ENCODE assay signal across 4 fruit fly cellular contexts in genomic region chrX:5786559-5786958, dm6.
TF ChIP-seq lines count a peak whose summit lies in the region.

No protein-coding gene starts in this region.

- TF ChIP-seq CTCF in whole organism, embryonic (GFP tag; optimal IDR thresholded peaks at IDR 0.05; lab: Kevin White, UChicago), result no peak

TF ChIP-seq in whole organism, embryonic, 481 proteins besides CTCF, POLR2A, EP300 and RAD21 (continues in another document):
- peak; percentile 89 for TF ChIP-seq Drgx (GFP tag; IDR thresholded peaks at IDR 0.05; lab: Robert Waterston, UW)
- peak; percentile 75 for TF ChIP-seq Sox102F (GFP tag; optimal IDR thresholded peaks at IDR 0.05; lab: Kevin White, UChicago)
- no peak for TF ChIP-seq Gug (GFP tag; IDR thresholded peaks at IDR 0.05; lab: Robert Waterston, UW)
- TF ChIP-seq CG2712 (tag; optimal IDR thresholded peaks at IDR 0.05; lab: Kevin White, UChicago), result peak; percentile 53
- 0 out of 3 replicates have a peak, but pooled peaks have one; percentile 11 for TF ChIP-seq B-H1 (GFP tag; IDR thresholded peaks at IDR 0.05; lab: Robert Waterston, UW)
- TF ChIP-seq Oli (tag; optimal IDR thresholded peaks at IDR 0.05; lab: Kevin White, UChicago), result peak; percentile 52
- no peak for TF ChIP-seq prd (optimal IDR thresholded peaks at IDR 0.05; lab: Kevin White, UChicago)
- TF ChIP-seq prd (GFP tag; IDR thresholded peaks at IDR 0.05; lab: Robert Waterston, UW), result peak; percentile 26; the same call in 1 of the 3 replicates
- TF ChIP-seq E2f1 (GFP tag; IDR thresholded peaks at IDR 0.05; lab: Robert Waterston, UW), result no peak
- no peak for TF ChIP-seq CG9876 (GFP tag; optimal IDR thresholded peaks at IDR 0.05; lab: Kevin White, UChicago)
- TF ChIP-seq CG8924 (tag; optimal IDR thresholded peaks at IDR 0.05; lab: Kevin White, UChicago), result peak; percentile 48
- no peak for TF ChIP-seq vvl (GFP tag; IDR thresholded peaks at IDR 0.05; lab: Robert Waterston, UW)
- peak in 1 of 2 experiments; percentile 22 for TF ChIP-seq bsh (GFP tag; optimal IDR thresholded peaks at IDR 0.05; lab: Kevin White, UChicago)
- peak; percentile 10 for TF ChIP-seq Ssrp (tag; optimal IDR thresholded peaks at IDR 0.05; lab: Kevin White, UChicago)
- peak; percentile 46 for TF ChIP-seq CG7556 (GFP tag; optimal IDR thresholded peaks at IDR 0.05; lab: Kevin White, UChicago)
- TF ChIP-seq CG31441 (GFP tag; IDR thresholded peaks at IDR 0.05; lab: Robert Waterston, UW), result no peak; the same call in none of the 2 replicates
- TF ChIP-seq CG7963 (GFP tag; IDR thresholded peaks at IDR 0.05; lab: Robert Waterston, UW; ENCODE audit: partially characterized antibody), result no peak
- TF ChIP-seq salm (tag; optimal IDR thresholded peaks at IDR 0.05; lab: Kevin White, UChicago), result peak; percentile 49
- TF ChIP-seq CG12391 (tag; optimal IDR thresholded peaks at IDR 0.05; lab: Kevin White, UChicago), result peak; percentile 56
- peak; percentile 32 for TF ChIP-seq CG30403 (GFP tag; optimal IDR thresholded peaks at IDR 0.05; lab: Kevin White, UChicago)
- no peak for TF ChIP-seq tup (GFP tag; optimal IDR thresholded peaks at IDR 0.05; lab: Kevin White, UChicago)
- no peak for TF ChIP-seq az2 (GFP tag; optimal IDR thresholded peaks at IDR 0.05; lab: Kevin White, UChicago)

TF ChIP-seq in whole organism, prepupa, 60 proteins besides CTCF, POLR2A, EP300 and RAD21 (continues in another document):
- TF ChIP-seq Eip75B (GFP tag; optimal IDR thresholded peaks at IDR 0.05; lab: Kevin White, UChicago), result peak; percentile 64
- TF ChIP-seq CG6792 (GFP tag; optimal IDR thresholded peaks at IDR 0.05; lab: Kevin White, UChicago), result peak; percentile 78
- no peak for TF ChIP-seq CG8632 (GFP tag; optimal IDR thresholded peaks at IDR 0.05; lab: Kevin White, UChicago)
- peak; percentile 54 for TF ChIP-seq CG31627 (GFP tag; optimal IDR thresholded peaks at IDR 0.05; lab: Kevin White, UChicago)
- no peak for TF ChIP-seq CG10669 (GFP tag; optimal IDR thresholded peaks at IDR 0.05; lab: Kevin White, UChicago)
- TF ChIP-seq net (GFP tag; optimal IDR thresholded peaks at IDR 0.05; lab: Kevin White, UChicago), result peak; percentile 78
- peak; percentile 58 for TF ChIP-seq Hr39 (GFP tag; optimal IDR thresholded peaks at IDR 0.05; lab: Kevin White, UChicago)
- TF ChIP-seq CG6808 (GFP tag; optimal IDR thresholded peaks at IDR 0.05; lab: Kevin White, UChicago), result no peak
- peak; percentile 4 for TF ChIP-seq Ets21C (GFP tag; optimal IDR thresholded peaks at IDR 0.05; lab: Kevin White, UChicago)
- no peak for TF ChIP-seq topi (GFP tag; optimal IDR thresholded peaks at IDR 0.05; lab: Kevin White, UChicago)
- no peak for TF ChIP-seq CG16779 (tag; optimal IDR thresholded peaks at IDR 0.05; lab: Kevin White, UChicago)
- no peak for TF ChIP-seq CG6276 (GFP tag; optimal IDR thresholded peaks at IDR 0.05; lab: Kevin White, UChicago)
- peak in 1 of 2 experiments; percentile 75 for TF ChIP-seq salr (GFP tag; optimal IDR thresholded peaks at IDR 0.05; lab: Kevin White, UChicago)
- TF ChIP-seq CG6163 (GFP tag; IDR thresholded peaks at IDR 0.05; lab: Robert Waterston, UW), result peak; percentile 70
- TF ChIP-seq Gug (GFP tag; IDR thresholded peaks at IDR 0.05; lab: Robert Waterston, UW), result peak; percentile 63
- no peak for TF ChIP-seq CG11902 (GFP tag; optimal IDR thresholded peaks at IDR 0.05; lab: Kevin White, UChicago)
- peak; percentile 93 for TF ChIP-seq CG15336 (GFP tag; IDR thresholded peaks at IDR 0.05; lab: Robert Waterston, UW)
- peak; percentile 67 for TF ChIP-seq CG10631 (GFP tag; optimal IDR thresholded peaks at IDR 0.05; lab: Kevin White, UChicago)
- no peak for TF ChIP-seq CG3919 (GFP tag; optimal IDR thresholded peaks at IDR 0.05; lab: Kevin White, UChicago)
- no peak for TF ChIP-seq Blimp-1 (GFP tag; optimal IDR thresholded peaks at IDR 0.05; lab: Kevin White, UChicago)
- TF ChIP-seq eg (GFP tag; IDR thresholded peaks at IDR 0.05; lab: Robert Waterston, UW), result peak; percentile 75; the same call in 2 of the 3 replicates
- no peak for TF ChIP-seq ss (GFP tag; optimal IDR thresholded peaks at IDR 0.05; lab: Kevin White, UChicago)
- no peak for TF ChIP-seq CG6854 (GFP tag; optimal IDR thresholded peaks at IDR 0.05; lab: Kevin White, UChicago)
- TF ChIP-seq dac (GFP tag; optimal IDR thresholded peaks at IDR 0.05; lab: Kevin White, UChicago), result peak; percentile 62

TF ChIP-seq in whole organism, pupa, 21 proteins besides CTCF, POLR2A, EP300 and RAD21:
- no peak for TF ChIP-seq CG13204 (GFP tag; optimal IDR thresholded peaks at IDR 0.05; lab: Kevin White, UChicago)
- TF ChIP-seq fd96Ca (GFP tag; IDR thresholded peaks at IDR 0.05; lab: Robert Waterston, UW), result peak; percentile 77
- peak; percentile 84 for TF ChIP-seq CG4496 (GFP tag; IDR thresholded peaks at IDR 0.05; lab: Robert Waterston, UW)
- peak; percentile 11 for TF ChIP-seq CG14655 (GFP tag; optimal IDR thresholded peaks at IDR 0.05; lab: Kevin White, UChicago)
- TF ChIP-seq Snoo (tag; optimal IDR thresholded peaks at IDR 0.05; lab: Kevin White, UChicago), result no peak
- TF ChIP-seq Ets98B (GFP tag; IDR thresholded peaks at IDR 0.05; lab: Robert Waterston, UW), result peak; percentile 84
- TF ChIP-seq gl (tag; optimal IDR thresholded peaks at IDR 0.05; lab: Kevin White, UChicago), result no peak
- peak; percentile 83 for TF ChIP-seq Pif1A (GFP tag; optimal IDR thresholded peaks at IDR 0.05; lab: Kevin White, UChicago)
- no peak for TF ChIP-seq CG8301 (tag; optimal IDR thresholded peaks at IDR 0.05; lab: Kevin White, UChicago)
- peak; percentile 48 for TF ChIP-seq CG15710 (tag; optimal IDR thresholded peaks at IDR 0.05; lab: Kevin White, UChicago)
- TF ChIP-seq CG32121 (GFP tag; IDR thresholded peaks at IDR 0.05; lab: Robert Waterston, UW), result peak; percentile 87
- peak; percentile 47 for TF ChIP-seq CG9948 (tag; optimal IDR thresholded peaks at IDR 0.05; lab: Kevin White, UChicago)
- peak; percentile 82 for TF ChIP-seq CG12605 (GFP tag; IDR thresholded peaks at IDR 0.05; lab: Robert Waterston, UW)
- TF ChIP-seq CG34367 (tag; optimal IDR thresholded peaks at IDR 0.05; lab: Kevin White, UChicago), result no peak
- no peak for TF ChIP-seq EcR (GFP tag; optimal IDR thresholded peaks at IDR 0.05; lab: Kevin White, UChicago)
- TF ChIP-seq CG10348 (GFP tag; IDR thresholded peaks at IDR 0.05; lab: Robert Waterston, UW), result 0 out of 2 replicates have a peak, but pooled peaks have one; percentile 10
- TF ChIP-seq Pif1B (GFP tag; optimal IDR thresholded peaks at IDR 0.05; lab: Kevin White, UChicago), result peak; percentile 68
- TF ChIP-seq D1 (tag; optimal IDR thresholded peaks at IDR 0.05; lab: Kevin White, UChicago), result no peak
- TF ChIP-seq CG17806 (tag; optimal IDR thresholded peaks at IDR 0.05; lab: Kevin White, UChicago), result no peak
- 0 out of 2 replicates have a peak, but pooled peaks have one; percentile 45 for TF ChIP-seq rn (GFP tag; IDR thresholded peaks at IDR 0.05; lab: Robert Waterston, UW)
- TF ChIP-seq CG8159 (tag; optimal IDR thresholded peaks at IDR 0.05; lab: Kevin White, UChicago), result no peak

TF ChIP-seq in whole organism, wandering third instar larva, 38 proteins besides CTCF, POLR2A, EP300 and RAD21 (continues in another document):
- peak; percentile 84 for TF ChIP-seq h (GFP tag; optimal IDR thresholded peaks at IDR 0.05; lab: Kevin White, UChicago)
- no peak for TF ChIP-seq usp (GFP tag; optimal IDR thresholded peaks at IDR 0.05; lab: Kevin White, UChicago)
- no peak for TF ChIP-seq Mio (GFP tag; optimal IDR thresholded peaks at IDR 0.05; lab: Kevin White, UChicago)
- no peak for TF ChIP-seq Hr78 (GFP tag; optimal IDR thresholded peaks at IDR 0.05; lab: Kevin White, UChicago)
- peak; percentile 49 for TF ChIP-seq woc (GFP tag; optimal IDR thresholded peaks at IDR 0.05; lab: Kevin White, UChicago)
- TF ChIP-seq Sp1 (GFP tag; optimal IDR thresholded peaks at IDR 0.05; lab: Kevin White, UChicago), result peak; percentile 74
- no peak for TF ChIP-seq CG32264 (GFP tag; optimal IDR thresholded peaks at IDR 0.05; lab: Kevin White, UChicago)
- peak; percentile 78 for TF ChIP-seq fru (GFP tag; optimal IDR thresholded peaks at IDR 0.05; lab: Kevin White, UChicago)
- TF ChIP-seq Hnf4 (GFP tag; optimal IDR thresholded peaks at IDR 0.05; lab: Kevin White, UChicago), result peak; percentile 68
- no peak for TF ChIP-seq dl (GFP tag; optimal IDR thresholded peaks at IDR 0.05; lab: Kevin White, UChicago; ENCODE audit: insufficient read depth in 1 of 2, partially characterized antibody in 2 of 2)
- peak; percentile 81 for TF ChIP-seq rgr (GFP tag; optimal IDR thresholded peaks at IDR 0.05; lab: Kevin White, UChicago)
- peak; percentile 19 for TF ChIP-seq brk (GFP tag; optimal IDR thresholded peaks at IDR 0.05; lab: Kevin White, UChicago)
- TF ChIP-seq CG9705 (GFP tag; optimal IDR thresholded peaks at IDR 0.05; lab: Kevin White, UChicago), result no peak
- peak; percentile 65 for TF ChIP-seq psq (GFP tag; optimal IDR thresholded peaks at IDR 0.05; lab: Kevin White, UChicago)
- TF ChIP-seq pan (optimal IDR thresholded peaks at IDR 0.05; lab: Kevin White, UChicago), result no peak
- peak in 1 of 2 experiments; percentile 69 for TF ChIP-seq foxo (GFP tag; optimal IDR thresholded peaks at IDR 0.05; lab: Kevin White, UChicago)
- TF ChIP-seq Vsx2 (GFP tag; optimal IDR thresholded peaks at IDR 0.05; lab: Kevin White, UChicago; ENCODE audit: partially characterized antibody), result no peak
- TF ChIP-seq HLH106 (tag; optimal IDR thresholded peaks at IDR 0.05; lab: Kevin White, UChicago), result peak; percentile 66
- TF ChIP-seq Myc (optimal IDR thresholded peaks at IDR 0.05; lab: Kevin White, UChicago), result no peak
- TF ChIP-seq sage (GFP tag; optimal IDR thresholded peaks at IDR 0.05; lab: Kevin White, UChicago), result no peak
- peak; percentile 24 for TF ChIP-seq Rel (GFP tag; optimal IDR thresholded peaks at IDR 0.05; lab: Kevin White, UChicago)
- TF ChIP-seq Rel (tag; optimal IDR thresholded peaks at IDR 0.05; lab: Kevin White, UChicago), result no peak
- TF ChIP-seq Dif (GFP tag; optimal IDR thresholded peaks at IDR 0.05; lab: Kevin White, UChicago; ENCODE audit: partially characterized antibody), result no peak
- no peak for TF ChIP-seq jim (GFP tag; optimal IDR thresholded peaks at IDR 0.05; lab: Kevin White, UChicago)
- TF ChIP-seq dsf (GFP tag; optimal IDR thresholded peaks at IDR 0.05; lab: Kevin White, UChicago; ENCODE audit: borderline replicate concordance), result no peak
- no peak for TF ChIP-seq lola (GFP tag; optimal IDR thresholded peaks at IDR 0.05; lab: Kevin White, UChicago)
- TF ChIP-seq Abd-B (GFP tag; optimal IDR thresholded peaks at IDR 0.05; lab: Kevin White, UChicago), result no peak
- TF ChIP-seq dmrt93B (GFP tag; optimal IDR thresholded peaks at IDR 0.05; lab: Kevin White, UChicago), result no peak
- no peak for TF ChIP-seq Hr83 (GFP tag; optimal IDR thresholded peaks at IDR 0.05; lab: Kevin White, UChicago; ENCODE audit: poor library complexity, severe bottlenecking)
- TF ChIP-seq tai (GFP tag; optimal IDR thresholded peaks at IDR 0.05; lab: Kevin White, UChicago), result no peak
- peak; percentile 11 for TF ChIP-seq Jra (GFP tag; optimal IDR thresholded peaks at IDR 0.05; lab: Kevin White, UChicago)
- TF ChIP-seq OdsH (GFP tag; optimal IDR thresholded peaks at IDR 0.05; lab: Kevin White, UChicago), result peak; percentile 81
- no peak for TF ChIP-seq Dfd (GFP tag; optimal IDR thresholded peaks at IDR 0.05; lab: Kevin White, UChicago)

Comparison
In these comparisons a context has a peak if more than half of its experiments do, and no peak if none do; other contexts are left out.
1. Of the 7 proteins assayed by ChIP-seq in both whole organism, embryonic and whole organism, prepupa: peak only in whole organism, embryonic: none; only in whole organism, prepupa: Gug, Hr39 and Lpt; in both: Sox102F; in neither: 3.